Fruit fly (Drosophila melanogaster) whole organism, embryonic: ENCODE results near the gene Arl4.

Source experiments
- Adf1 ChIP-seq: fragments of 200-800 bp; sonication (Bioruptor generic); IDR thresholded peaks from 2 replicates; pipeline ENCODE4 v1.3.6; 2022; ENCODE audit warnings: missing biosample characterization, missing genetic modification characterization
- BEAF-32 ChIP-seq: fragments of 200-800 bp; sonication (Bioruptor generic); optimal IDR thresholded peaks from 3 replicates; lab custom pipeline; 2017; ENCODE audit warnings: missing biosample characterization, missing genetic modification characterization, mild to moderate bottlenecking, moderate library complexity, missing genetic modification reagents
- CG1024 ChIP-seq: fragments of 200-800 bp; sonication (Bioruptor generic); IDR thresholded peaks from 2 replicates; pipeline ENCODE4 v1.3.6; 2022; ENCODE audit warnings: missing biosample characterization, missing genetic modification characterization
- CG10431 ChIP-seq: fragments of 200-800 bp; sonication (Bioruptor generic); optimal IDR thresholded peaks from 3 replicates; lab custom pipeline; 2018; ENCODE audit warnings: missing biosample characterization, mild to moderate bottlenecking, missing genetic modification characterization
- CG10462 ChIP-seq: fragments of 200-800 bp; sonication (Bioruptor generic); optimal IDR thresholded peaks from 2 replicates; lab custom pipeline; 2016; ENCODE audit warnings: missing biosample characterization, missing genetic modification characterization
- CG11723 ChIP-seq: fragments of 200-800 bp; sonication (Bioruptor generic); optimal IDR thresholded peaks from 2 replicates; lab custom pipeline; 2017; ENCODE audit warnings: missing biosample characterization, mild to moderate bottlenecking, missing genetic modification characterization
- CG12659 ChIP-seq: fragments of 200-800 bp; sonication (Bioruptor generic); optimal IDR thresholded peaks from 3 replicates; lab custom pipeline; 2017; ENCODE audit warnings: mild to moderate bottlenecking, missing biosample characterization, missing genetic modification reagents, missing genetic modification characterization
- CG13296 ChIP-seq: fragments of 200-800 bp; sonication (Bioruptor generic); optimal IDR thresholded peaks from 3 replicates; lab custom pipeline; 2018; ENCODE audit warnings: missing biosample characterization, mild to moderate bottlenecking, missing genetic modification characterization
- CG14710 ChIP-seq: fragments of 200-800 bp; sonication (Bioruptor generic); optimal IDR thresholded peaks from 3 replicates; lab custom pipeline; 2019; ENCODE audit warnings: missing biosample characterization, mild to moderate bottlenecking, missing genetic modification characterization, moderate library complexity
- CG15479 ChIP-seq: fragments of 200-800 bp; sonication (Bioruptor generic); optimal IDR thresholded peaks from 3 replicates; lab custom pipeline; 2019; ENCODE audit warnings: missing biosample characterization, mild to moderate bottlenecking, missing genetic modification characterization, moderate library complexity
- CG1603 ChIP-seq: fragments of 200-800 bp; sonication (Bioruptor generic); optimal IDR thresholded peaks from 2 replicates; lab custom pipeline; 2019; ENCODE audit warnings: missing biosample characterization, mild to moderate bottlenecking, missing genetic modification characterization, moderate library complexity
- CG16813 ChIP-seq: fragments of 200-800 bp; sonication (Bioruptor generic); IDR thresholded peaks from 3 replicates; pipeline ENCODE4 v1.3.6; 2022; ENCODE audit warnings: missing biosample characterization, missing genetic modification characterization; ENCODE audit not compliant: partially characterized antibody
- CG17328 ChIP-seq: fragments of 200-800 bp; sonication (Bioruptor generic); IDR thresholded peaks from 2 replicates; pipeline ENCODE4 v1.3.6; 2022; ENCODE audit warnings: missing biosample characterization, missing genetic modification characterization
- CG17361 ChIP-seq: fragments of 200-800 bp; sonication (Bioruptor generic); IDR thresholded peaks from 3 replicates; pipeline ENCODE4 v1.3.6; 2022; ENCODE audit warnings: missing biosample characterization, missing genetic modification characterization
- CG2199 ChIP-seq: fragments of 200-800 bp; sonication (Bioruptor generic); IDR thresholded peaks from 3 replicates; pipeline ENCODE4 v1.3.6; 2022; ENCODE audit warnings: missing biosample characterization, missing genetic modification characterization
- CG2889 ChIP-seq: fragments of 200-800 bp; sonication (Bioruptor generic); IDR thresholded peaks from 3 replicates; pipeline ENCODE4 v1.3.6; 2022; ENCODE audit warnings: missing biosample characterization, missing genetic modification characterization
- CG30020 ChIP-seq: fragments of 200-800 bp; optimal IDR thresholded peaks from 2 replicates; lab custom pipeline; 2019; ENCODE audit warnings: missing biosample characterization, mild to moderate bottlenecking, missing genetic modification characterization, moderate library complexity
- CG4328 ChIP-seq: fragments of 200-800 bp; sonication (Bioruptor generic); optimal IDR thresholded peaks from 3 replicates; lab custom pipeline; 2017; ENCODE audit warnings: missing biosample characterization, missing genetic modification reagents, missing genetic modification characterization
- CG4617 ChIP-seq: fragments of 200-800 bp; sonication (Bioruptor generic); optimal IDR thresholded peaks from 3 replicates; lab custom pipeline; 2016; ENCODE audit warnings: missing biosample characterization, missing genetic modification characterization, borderline replicate concordance
- CG7357 ChIP-seq: fragments of 200-800 bp; sonication (Bioruptor generic); IDR thresholded peaks from 3 replicates; pipeline ENCODE4 v1.3.6; 2022; ENCODE audit warnings: missing biosample characterization, missing genetic modification characterization
- MBD-R2 ChIP-seq: fragments of 200-800 bp; sonication (Bioruptor generic); IDR thresholded peaks from 2 replicates; pipeline ENCODE4 v1.3.6; 2022; ENCODE audit warnings: missing biosample characterization, missing genetic modification characterization
- MESR4 ChIP-seq: fragments of 200-800 bp; sonication (Bioruptor generic); optimal IDR thresholded peaks from 2 replicates; lab custom pipeline; 2018; ENCODE audit warnings: missing biosample characterization, mild to moderate bottlenecking, missing genetic modification characterization, moderate library complexity
- Med ChIP-seq: fragments of 200-800 bp; sonication (Bioruptor generic); peaks from one replicate; lab custom pipeline; 2016; ENCODE audit warnings: missing biosample characterization, missing genetic modification characterization, mild to moderate bottlenecking, inconsistent platforms, moderate library complexity
- NFAT ChIP-seq: fragments of 200-800 bp; sonication (Bioruptor generic); IDR thresholded peaks from 2 replicates; pipeline ENCODE4 v1.3.6; 2022; ENCODE audit warnings: missing biosample characterization, missing genetic modification characterization
- NK7.1 ChIP-seq: fragments of 200-800 bp; sonication (Bioruptor generic); optimal IDR thresholded peaks from 3 replicates; lab custom pipeline; 2016; ENCODE audit warnings: missing biosample characterization, missing genetic modification characterization
- Neu2 ChIP-seq: fragments of 200-800 bp; sonication (Bioruptor generic); optimal IDR thresholded peaks from 3 replicates; lab custom pipeline; 2016; ENCODE audit warnings: missing biosample characterization, missing genetic modification characterization, borderline replicate concordance
- Pdp1 ChIP-seq, 2 experiments: fragments of 200-800 bp; sonication (Bioruptor generic); optimal IDR thresholded peaks; 3 replicates each; lab custom pipeline; 2016; ENCODE audit warnings: missing biosample characterization in 2 of 2, missing genetic modification characterization in 2 of 2, mild to moderate bottlenecking in 1 of 2, moderate library complexity in 1 of 2
- Trl ChIP-seq, 3 experiments: fragments of >200 bp in 2 of 3; fragments of 200-800 bp in 1 of 3; sonication (Bioruptor generic) in 1 of 3; optimal IDR thresholded peaks; 2 replicates in 1 of 3; 3 replicates in 2 of 3; lab custom pipeline; 2016 to 2017; ENCODE audit warnings: missing biosample characterization in 1 of 3, missing genetic modification characterization in 1 of 3
- ap ChIP-seq: fragments of 200-800 bp; sonication (Bioruptor generic); IDR thresholded peaks from 2 replicates; pipeline ENCODE4 v1.3.6; 2022; ENCODE audit warnings: missing biosample characterization, missing genetic modification characterization
- crp ChIP-seq, 2 experiments: fragments of 200-800 bp; sonication (Bioruptor generic); optimal IDR thresholded peaks; 2 replicates in 1 of 2; 3 replicates in 1 of 2; lab custom pipeline; 2017; ENCODE audit warnings: missing biosample characterization in 2 of 2, missing genetic modification characterization in 2 of 2, mild to moderate bottlenecking in 1 of 2, moderate library complexity in 1 of 2
- fd96Cb ChIP-seq: fragments of 200-800 bp; sonication (Bioruptor generic); optimal IDR thresholded peaks from 2 replicates; lab custom pipeline; 2018; ENCODE audit warnings: missing biosample characterization, mild to moderate bottlenecking, missing genetic modification characterization, moderate library complexity
- lbe ChIP-seq: fragments of 200-800 bp; sonication (Bioruptor generic); optimal IDR thresholded peaks from 2 replicates; lab custom pipeline; 2016; ENCODE audit warnings: missing biosample characterization, mild to moderate bottlenecking, missing genetic modification characterization
- lola ChIP-seq, 3 experiments: fragments of >200 bp in 2 of 3; fragments of 200-800 bp in 1 of 3; sonication (Bioruptor generic) in 1 of 3; optimal IDR thresholded peaks; 2 replicates each; lab custom pipeline; 2017 to 2019; ENCODE audit warnings: missing biosample characterization in 3 of 3, missing genetic modification characterization in 3 of 3, mild to moderate bottlenecking in 1 of 3, moderate library complexity in 1 of 3
- nmo ChIP-seq: fragments of 200-800 bp; sonication (Bioruptor generic); optimal IDR thresholded peaks from 2 replicates; lab custom pipeline; 2018; ENCODE audit warnings: missing biosample characterization, mild to moderate bottlenecking, missing genetic modification characterization, moderate library complexity
- psq ChIP-seq: fragments of 200-800 bp; sonication (Bioruptor generic); optimal IDR thresholded peaks from 2 replicates; lab custom pipeline; 2017; ENCODE audit warnings: missing biosample characterization, missing genetic modification characterization
- salm ChIP-seq: fragments of 200-800 bp; sonication (Bioruptor generic); optimal IDR thresholded peaks from 2 replicates; lab custom pipeline; 2018; ENCODE audit warnings: missing biosample characterization, mild to moderate bottlenecking, missing genetic modification characterization
- schlank ChIP-seq: fragments of 200-800 bp; sonication (Bioruptor generic); optimal IDR thresholded peaks from 2 replicates; lab custom pipeline; 2018; ENCODE audit warnings: missing biosample characterization, mild to moderate bottlenecking, missing genetic modification characterization
- sens ChIP-seq: fragments of 200-800 bp; sonication (Bioruptor generic); peaks from one replicate; lab custom pipeline; 2016; ENCODE audit warnings: missing biosample characterization, missing genetic modification characterization
- sima ChIP-seq: fragments of 200-800 bp; sonication (Bioruptor generic); optimal IDR thresholded peaks from 2 replicates; lab custom pipeline; 2016; ENCODE audit warnings: missing biosample characterization, missing genetic modification characterization
- slou ChIP-seq: fragments of 200-800 bp; sonication (Bioruptor generic); optimal IDR thresholded peaks from 3 replicates; lab custom pipeline; 2016; ENCODE audit warnings: missing biosample characterization, missing genetic modification characterization
- sob ChIP-seq: fragments of 200-800 bp; sonication (Bioruptor generic); IDR thresholded peaks from 2 replicates; pipeline ENCODE4 v1.3.6; 2022; ENCODE audit warnings: missing biosample characterization, missing genetic modification characterization
- ssp ChIP-seq: fragments of 200-800 bp; sonication (Bioruptor generic); IDR thresholded peaks from 2 replicates; pipeline ENCODE4 v1.3.6; 2022; ENCODE audit warnings: missing biosample characterization, missing genetic modification characterization
- stwl ChIP-seq: fragments of 200-800 bp; sonication (Bioruptor generic); optimal IDR thresholded peaks from 3 replicates; lab custom pipeline; 2018; ENCODE audit warnings: missing biosample characterization, mild to moderate bottlenecking, missing genetic modification characterization, moderate library complexity
- toy ChIP-seq: fragments of 200-800 bp; sonication (Bioruptor generic); IDR thresholded peaks from 2 replicates; pipeline ENCODE4 v1.3.6; 2022; ENCODE audit warnings: missing biosample characterization, missing genetic modification characterization
- trem ChIP-seq: fragments of 200-800 bp; optimal IDR thresholded peaks from 3 replicates; lab custom pipeline; 2019; ENCODE audit warnings: missing biosample characterization, mild to moderate bottlenecking, missing genetic modification characterization, moderate library complexity

Arl4 gene

dm6 chr4:129644-130272 is 49.4 kb downstream of the Arl4 start, which contains the start of gene Ank (continued):
- no peak for TF ChIP-seq CG10462
- no peak for TF ChIP-seq nmo (GFP tag; lab: Kevin White, UChicago)
- no peak for TF ChIP-seq NK7.1 (GFP tag; lab: Kevin White, UChicago)
- TF ChIP-seq CG4617 (GFP tag; lab: Kevin White, UChicago): peak; percentile 3
- TF ChIP-seq stwl: no peak
- TF ChIP-seq Trl (optimal IDR thresholded peaks at IDR 0.05; lab: Kevin White, UChicago): no peak
- no peak for TF ChIP-seq Trl (GFP tag; optimal IDR thresholded peaks at IDR 0.05; lab: Kevin White, UChicago)
- no peak for TF ChIP-seq Adf1 (GFP tag; lab: Robert Waterston, UW)
- TF ChIP-seq CG13296: no peak
- no peak for TF ChIP-seq CG2889
- TF ChIP-seq CG4328 (GFP tag; lab: Kevin White, UChicago): no peak
- TF ChIP-seq CG17328: no peak
- no peak for TF ChIP-seq toy
- no peak for TF ChIP-seq MBD-R2 (GFP tag; lab: Robert Waterston, UW)
- peak; percentile 99 for TF ChIP-seq ssp (GFP tag; lab: Robert Waterston, UW)
- TF ChIP-seq Pdp1 (GFP tag; optimal IDR thresholded peaks at IDR 0.05; lab: Kevin White, UChicago): peak in 1 of 2 experiments; percentile 73
- peak; percentile 97 for TF ChIP-seq CG1603 (tag; lab: Kevin White, UChicago)
- no peak for TF ChIP-seq schlank
- no peak for TF ChIP-seq sob (GFP tag; lab: Robert Waterston, UW)
- TF ChIP-seq slou: no peak
- TF ChIP-seq CG7357 (GFP tag; lab: Robert Waterston, UW): peak; percentile 95
- TF ChIP-seq Neu2 (GFP tag; lab: Kevin White, UChicago): no peak
- peak; percentile 42 for TF ChIP-seq BEAF-32 (GFP tag; lab: Kevin White, UChicago)
- no peak for TF ChIP-seq psq (GFP tag; lab: Kevin White, UChicago)
- TF ChIP-seq crp (GFP tag; optimal IDR thresholded peaks at IDR 0.05; lab: Kevin White, UChicago): no peak
- TF ChIP-seq CG16813: peak; percentile 26; the same call in 1 of the 3 replicates
- TF ChIP-seq CG12659: peak; percentile 11
- TF ChIP-seq CG11723 (GFP tag; lab: Kevin White, UChicago): peak; percentile 95
- TF ChIP-seq fd96Cb: no peak
- no peak for TF ChIP-seq salm (tag; lab: Kevin White, UChicago)
- peak; percentile 1 for TF ChIP-seq trem
- peak; percentile 99 for TF ChIP-seq CG30020 (tag; lab: Kevin White, UChicago)
- TF ChIP-seq CG1024 (GFP tag; lab: Robert Waterston, UW): peak; percentile 98
- no peak for TF ChIP-seq CG15479 (GFP tag; lab: Kevin White, UChicago)
- no peak for TF ChIP-seq sima
- peak; percentile 31 for TF ChIP-seq CG14710 (tag; lab: Kevin White, UChicago)
- TF ChIP-seq lola (GFP tag; optimal IDR thresholded peaks at IDR 0.05; lab: Kevin White, UChicago): no peak

dm6 chr4:128884-129457 is 50.2 kb downstream of the Arl4 start:
- TF ChIP-seq CG2199 (GFP tag; lab: Robert Waterston, UW) (0 out of 3 replicates have a peak, but pooled peaks have one; percentile 26), NFAT (no peak), CG17361 (GFP tag; lab: Robert Waterston, UW) (no peak), CG10431 (GFP tag; lab: Kevin White, UChicago) (peak; percentile 82), ap (GFP tag; lab: Robert Waterston, UW) (no peak), Med (GFP tag; lab: Kevin White, UChicago) (no peak), lbe (peak; percentile 25), MESR4 (GFP tag; lab: Kevin White, UChicago) (peak; percentile 73), MBD-R2 (GFP tag; lab: Robert Waterston, UW) (0 out of 2 replicates have a peak, but pooled peaks have one; percentile 8), sens (GFP tag; lab: Kevin White, UChicago) (peak; percentile 45)
- TF ChIP-seq, all 482 proteins: peak for 6
